Fruit fly (Drosophila melanogaster) whole organism, prepupa: ENCODE results near the gene CG15820.

Source experiments
- Blimp-1 ChIP-seq: fragments of 200-800 bp; sonication (Bioruptor generic); optimal IDR thresholded peaks from 3 replicates; lab custom pipeline; 2017; ENCODE audit warnings: missing biosample characterization, missing genetic modification characterization, mild to moderate bottlenecking, moderate library complexity, missing genetic modification reagents
- CG10669 ChIP-seq: fragments of 200-800 bp; sonication (Bioruptor generic); optimal IDR thresholded peaks from 3 replicates; lab custom pipeline; 2018; ENCODE audit warnings: missing biosample characterization, mild to moderate bottlenecking, missing genetic modification characterization, moderate library complexity
- CG11294 ChIP-seq: fragments of 200-800 bp; sonication (Bioruptor generic); IDR thresholded peaks from 2 replicates; pipeline ENCODE4 v1.3.6; 2022; ENCODE audit warnings: missing biosample characterization, missing genetic modification characterization
- CG11762 ChIP-seq: fragments of 200-800 bp; sonication (Bioruptor generic); optimal IDR thresholded peaks from 3 replicates; lab custom pipeline; 2016; ENCODE audit warnings: missing biosample characterization, missing genetic modification characterization; ENCODE audit not compliant: insufficient read depth
- CG11902 ChIP-seq: fragments of 200-800 bp; sonication (Bioruptor generic); optimal IDR thresholded peaks from 3 replicates; lab custom pipeline; 2016; ENCODE audit warnings: missing biosample characterization, missing genetic modification characterization
- CG15336 ChIP-seq: fragments of 200-800 bp; sonication (Bioruptor generic); IDR thresholded peaks from 2 replicates; pipeline ENCODE4 v1.3.6; 2022; ENCODE audit warnings: missing biosample characterization, missing genetic modification characterization
- CG1621 ChIP-seq: fragments of 200-800 bp; sonication (Bioruptor generic); optimal IDR thresholded peaks from 3 replicates; lab custom pipeline; 2018; ENCODE audit warnings: missing biosample characterization, mild to moderate bottlenecking, missing genetic modification characterization
- CG16779 ChIP-seq: fragments of 200-800 bp; sonication (Bioruptor generic); optimal IDR thresholded peaks from 3 replicates; lab custom pipeline; 2017; ENCODE audit warnings: missing biosample characterization, mild to moderate bottlenecking, missing genetic modification characterization
- CG3032 ChIP-seq: fragments of 200-800 bp; optimal IDR thresholded peaks from 2 replicates; lab custom pipeline; 2019; ENCODE audit warnings: missing biosample characterization, mild to moderate bottlenecking, missing genetic modification characterization, moderate library complexity
- CG31627 ChIP-seq: fragments of 200-800 bp; sonication (Bioruptor generic); optimal IDR thresholded peaks from 3 replicates; lab custom pipeline; 2016; ENCODE audit warnings: missing biosample characterization, missing genetic modification characterization
- CG32006 ChIP-seq: fragments of 200-800 bp; sonication (Bioruptor generic); optimal IDR thresholded peaks from 3 replicates; lab custom pipeline; 2017; ENCODE audit warnings: missing biosample characterization, mild to moderate bottlenecking, missing genetic modification characterization
- CG3919 ChIP-seq: fragments of 200-800 bp; sonication (Bioruptor generic); optimal IDR thresholded peaks from 3 replicates; lab custom pipeline; 2016; ENCODE audit warnings: missing biosample characterization, missing genetic modification characterization
- CG4318 ChIP-seq: fragments of 200-800 bp; sonication (Bioruptor generic); optimal IDR thresholded peaks from 3 replicates; lab custom pipeline; 2017; ENCODE audit warnings: missing biosample characterization, mild to moderate bottlenecking, missing genetic modification characterization
- CG6276 ChIP-seq: fragments of 200-800 bp; sonication (Bioruptor generic); optimal IDR thresholded peaks from 2 replicates; lab custom pipeline; 2017; ENCODE audit warnings: missing biosample characterization, mild to moderate bottlenecking, missing genetic modification characterization
- CG6792 ChIP-seq: fragments of 200-800 bp; sonication (Bioruptor generic); optimal IDR thresholded peaks from 3 replicates; lab custom pipeline; 2016; ENCODE audit warnings: missing biosample characterization, missing genetic modification characterization
- CG6808 ChIP-seq: fragments of 200-800 bp; sonication (Bioruptor generic); optimal IDR thresholded peaks from 3 replicates; lab custom pipeline; 2017; ENCODE audit warnings: missing biosample characterization, missing genetic modification characterization, mild to moderate bottlenecking, moderate library complexity, missing genetic modification reagents
- CG6854 ChIP-seq: fragments of 200-800 bp; sonication (Bioruptor generic); optimal IDR thresholded peaks from 2 replicates; lab custom pipeline; 2017; ENCODE audit warnings: missing biosample characterization, mild to moderate bottlenecking, missing genetic modification characterization
- CG7368 ChIP-seq: fragments of 200-800 bp; sonication (Bioruptor generic); optimal IDR thresholded peaks from 3 replicates; lab custom pipeline; 2016; ENCODE audit warnings: missing biosample characterization, missing genetic modification characterization
- CG8119 ChIP-seq: fragments of 200-800 bp; sonication (Bioruptor generic); IDR thresholded peaks from 3 replicates; pipeline ENCODE4 v1.3.6; 2022; ENCODE audit warnings: missing biosample characterization, missing genetic modification characterization
- CG8319 ChIP-seq: fragments of 200-800 bp; sonication (Bioruptor generic); optimal IDR thresholded peaks from 3 replicates; lab custom pipeline; 2016; ENCODE audit warnings: missing biosample characterization, missing genetic modification characterization
- CG8632 ChIP-seq: fragments of 200-800 bp; sonication (Bioruptor generic); optimal IDR thresholded peaks from 3 replicates; lab custom pipeline; 2016; ENCODE audit warnings: missing biosample characterization, missing genetic modification characterization
- CG9139 ChIP-seq: fragments of 200-800 bp; sonication (Bioruptor generic); optimal IDR thresholded peaks from 3 replicates; lab custom pipeline; 2017; ENCODE audit warnings: missing biosample characterization, mild to moderate bottlenecking, missing genetic modification characterization
- Eip75B ChIP-seq: fragments of 200-800 bp; sonication (Bioruptor generic); optimal IDR thresholded peaks from 3 replicates; lab custom pipeline; 2016; ENCODE audit warnings: missing biosample characterization, missing genetic modification characterization
- Eip78C ChIP-seq: fragments of 200-800 bp; sonication (Bioruptor generic); peaks from one replicate; lab custom pipeline; 2016; ENCODE audit warnings: missing biosample characterization, missing genetic modification characterization
- Ets21C ChIP-seq: fragments of 200-800 bp; sonication (Bioruptor generic); optimal IDR thresholded peaks from 3 replicates; lab custom pipeline; 2016; ENCODE audit warnings: missing biosample characterization, missing genetic modification characterization
- Ets96B ChIP-seq: fragments of 200-800 bp; optimal IDR thresholded peaks from 2 replicates; lab custom pipeline; 2019; ENCODE audit warnings: missing biosample characterization, mild to moderate bottlenecking, missing genetic modification characterization, moderate library complexity
- Gug ChIP-seq: fragments of 200-800 bp; sonication (Bioruptor generic); IDR thresholded peaks from 2 replicates; pipeline ENCODE4 v1.3.6; 2022; ENCODE audit warnings: missing biosample characterization, missing genetic modification characterization
- Hr39 ChIP-seq: fragments of 200-800 bp; sonication (Bioruptor generic); optimal IDR thresholded peaks from 2 replicates; lab custom pipeline; 2016; ENCODE audit warnings: missing biosample characterization, missing genetic modification characterization
- Hr4 ChIP-seq: fragments of 200-800 bp; sonication (Bioruptor generic); optimal IDR thresholded peaks from 3 replicates; lab custom pipeline; 2016; ENCODE audit warnings: missing biosample characterization, missing genetic modification characterization
- Lpt ChIP-seq: fragments of 200-800 bp; sonication (Bioruptor generic); optimal IDR thresholded peaks from 3 replicates; lab custom pipeline; 2016; ENCODE audit warnings: missing biosample characterization, missing genetic modification characterization
- OdsH ChIP-seq: fragments of 200-800 bp; sonication (Bioruptor generic); optimal IDR thresholded peaks from 3 replicates; lab custom pipeline; 2016; ENCODE audit warnings: missing biosample characterization, missing genetic modification characterization
- Smox ChIP-seq: fragments of 200-800 bp; sonication (Bioruptor generic); optimal IDR thresholded peaks from 3 replicates; lab custom pipeline; 2016; ENCODE audit warnings: missing biosample characterization, missing genetic modification characterization
- Sox102F ChIP-seq: fragments of 200-800 bp; sonication (Bioruptor generic); optimal IDR thresholded peaks from 2 replicates; lab custom pipeline; 2016; ENCODE audit warnings: missing biosample characterization, mild to moderate bottlenecking, missing genetic modification characterization
- Sox14 ChIP-seq: fragments of 200-800 bp; sonication (Bioruptor generic); optimal IDR thresholded peaks from 3 replicates; lab custom pipeline; 2016; ENCODE audit warnings: missing biosample characterization, missing genetic modification characterization
- Sox15 ChIP-seq: fragments of 200-800 bp; sonication (Bioruptor generic); optimal IDR thresholded peaks from 3 replicates; lab custom pipeline; 2016; ENCODE audit warnings: missing biosample characterization, missing genetic modification characterization
- acj6 ChIP-seq: fragments of 200-800 bp; sonication (Bioruptor generic); optimal IDR thresholded peaks from 3 replicates; lab custom pipeline; 2016; ENCODE audit warnings: missing biosample characterization, missing genetic modification characterization
- cyc ChIP-seq: fragments of 200-800 bp; sonication (Bioruptor generic); optimal IDR thresholded peaks from 3 replicates; lab custom pipeline; 2016; ENCODE audit warnings: missing biosample characterization, missing genetic modification characterization
- dac ChIP-seq: fragments of 200-800 bp; sonication (Bioruptor generic); optimal IDR thresholded peaks from 2 replicates; lab custom pipeline; 2017; ENCODE audit warnings: missing biosample characterization, mild to moderate bottlenecking, missing genetic modification characterization
- dsx ChIP-seq: fragments of 200-800 bp; optimal IDR thresholded peaks from 3 replicates; lab custom pipeline; 2019; ENCODE audit warnings: missing biosample characterization, mild to moderate bottlenecking, missing genetic modification characterization, moderate library complexity; ENCODE audit not compliant: poor library complexity, severe bottlenecking
- eg ChIP-seq: fragments of 200-800 bp; sonication (Bioruptor generic); IDR thresholded peaks from 3 replicates; pipeline ENCODE4 v1.3.6; 2022; ENCODE audit warnings: missing biosample characterization, missing genetic modification characterization
- esn ChIP-seq: fragments of 200-800 bp; sonication (Bioruptor generic); optimal IDR thresholded peaks from 2 replicates; lab custom pipeline; 2016; ENCODE audit warnings: missing biosample characterization, mild to moderate bottlenecking, missing genetic modification characterization, moderate library complexity
- fd85E ChIP-seq: fragments of 200-800 bp; sonication (Bioruptor generic); optimal IDR thresholded peaks from 3 replicates; lab custom pipeline; 2016; ENCODE audit warnings: missing biosample characterization, missing genetic modification characterization
- fkh ChIP-seq: fragments of 200-800 bp; sonication (Bioruptor generic); optimal IDR thresholded peaks from 3 replicates; lab custom pipeline; 2017; ENCODE audit warnings: missing biosample characterization, mild to moderate bottlenecking, missing genetic modification characterization, moderate library complexity
- lz ChIP-seq: fragments of 200-800 bp; sonication (Bioruptor generic); optimal IDR thresholded peaks from 3 replicates; lab custom pipeline; 2016; ENCODE audit warnings: missing biosample characterization, missing genetic modification characterization
- pdm3 ChIP-seq: fragments of 200-800 bp; sonication (Bioruptor generic); optimal IDR thresholded peaks from 3 replicates; lab custom pipeline; 2016; ENCODE audit warnings: missing biosample characterization, missing genetic modification characterization
- salr ChIP-seq, 2 experiments: fragments of 200-800 bp; sonication (Bioruptor generic); optimal IDR thresholded peaks; 3 replicates each; lab custom pipeline; 2016 to 2018; ENCODE audit warnings: missing biosample characterization in 2 of 2, missing genetic modification characterization in 2 of 2, mild to moderate bottlenecking in 1 of 2
- spab ChIP-seq: fragments of 200-800 bp; sonication (Bioruptor generic); optimal IDR thresholded peaks from 2 replicates; lab custom pipeline; 2017; ENCODE audit warnings: missing biosample characterization, mild to moderate bottlenecking, missing genetic modification characterization, missing genetic modification reagents
- ss ChIP-seq, 2 experiments: fragments of 200-800 bp; sonication (Bioruptor generic); optimal IDR thresholded peaks; 2 replicates in 1 of 2; 3 replicates in 1 of 2; lab custom pipeline; 2017 to 2018; ENCODE audit warnings: mild to moderate bottlenecking in 2 of 2, missing biosample characterization in 2 of 2, missing genetic modification characterization in 2 of 2, moderate library complexity in 1 of 2
- svp ChIP-seq: fragments of 200-800 bp; sonication (Bioruptor generic); peaks from one replicate; lab custom pipeline; 2016; ENCODE audit warnings: missing biosample characterization, missing genetic modification characterization
- topi ChIP-seq: fragments of 200-800 bp; sonication (Bioruptor generic); optimal IDR thresholded peaks from 3 replicates; lab custom pipeline; 2016; ENCODE audit warnings: missing biosample characterization, missing genetic modification characterization
- vri ChIP-seq: fragments of 200-800 bp; sonication (Bioruptor generic); optimal IDR thresholded peaks from 3 replicates; lab custom pipeline; 2016; ENCODE audit warnings: missing biosample characterization, mild to moderate bottlenecking, missing genetic modification characterization

Gene CG15820

DNA sequence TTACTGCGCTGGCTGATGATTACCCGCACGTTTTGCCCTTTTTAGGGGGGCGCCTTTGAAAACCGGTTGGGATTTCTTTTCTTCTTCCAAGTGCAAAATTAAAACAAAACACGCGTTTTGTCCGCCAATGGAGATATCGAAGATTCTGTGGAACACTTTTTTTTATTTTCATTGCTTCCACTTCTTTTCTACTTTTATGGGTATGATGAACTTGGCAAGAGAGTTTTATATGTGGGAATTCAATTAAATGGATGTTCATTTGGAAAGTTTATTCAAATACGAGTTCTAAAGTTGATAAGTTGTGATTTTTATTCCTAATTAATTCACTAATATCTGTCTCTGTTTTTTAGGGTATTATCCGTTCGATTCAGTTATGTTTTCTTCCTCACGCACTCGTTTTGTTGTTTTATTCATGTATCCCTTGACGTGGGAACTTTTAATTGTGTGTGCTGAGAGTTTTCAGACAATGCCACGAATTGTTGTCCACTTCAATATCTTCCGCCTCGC is 10.0 kb downstream of the CG15820 start:
- TF ChIP-seq lz (peak; percentile 90), Gug (GFP tag; lab: Robert Waterston, UW) (peak; percentile 43; the same call in 1 of the 2 replicates), CG4318 (GFP tag; lab: Kevin White, UChicago) (no peak), CG3919 (GFP tag; lab: Kevin White, UChicago) (peak; percentile 95), Sox15 (GFP tag; lab: Kevin White, UChicago) (peak; percentile 81), CG9139 (GFP tag; lab: Kevin White, UChicago) (peak; percentile 85), Hr39 (peak; percentile 93), CG11902 (GFP tag; lab: Kevin White, UChicago) (peak; percentile 90), CG11294 (GFP tag; lab: Robert Waterston, UW) (peak; percentile 38; the same call in 1 of the 2 replicates), CG6276 (GFP tag; lab: Kevin White, UChicago) (no peak), Sox14 (GFP tag; lab: Kevin White, UChicago) (peak; percentile 86), ss (GFP tag; optimal IDR thresholded peaks at IDR 0.05; lab: Kevin White, UChicago) (peak; percentile 88 to 94), cyc (GFP tag; lab: Kevin White, UChicago) (peak; percentile 97), CG10669 (peak; percentile 95), CG6808 (GFP tag; lab: Kevin White, UChicago) (peak; percentile 91), vri (GFP tag; lab: Kevin White, UChicago) (peak; percentile 87), spab (GFP tag; lab: Kevin White, UChicago) (peak; percentile 94), Ets96B (peak; percentile 97), dsx (GFP tag; lab: Kevin White, UChicago) (peak; percentile 84), CG31627 (GFP tag; lab: Kevin White, UChicago) (peak; percentile 91), CG6792 (GFP tag; lab: Kevin White, UChicago) (peak; percentile 89), Smox (GFP tag; lab: Kevin White, UChicago) (peak; percentile 93), svp (GFP tag; lab: Kevin White, UChicago) (peak; percentile 96), topi (GFP tag; lab: Kevin White, UChicago) (peak; percentile 97), CG32006 (peak; percentile 52), CG8632 (peak; percentile 91), CG7368 (GFP tag; lab: Kevin White, UChicago) (peak; percentile 93), fd85E (GFP tag; lab: Kevin White, UChicago) (peak; percentile 86), CG6854 (GFP tag; lab: Kevin White, UChicago) (peak; percentile 86), OdsH (GFP tag; lab: Kevin White, UChicago) (peak; percentile 89), CG8119 (GFP tag; lab: Robert Waterston, UW) (peak; percentile 67), pdm3 (peak; percentile 88), Eip78C (GFP tag; lab: Kevin White, UChicago) (peak; percentile 98), CG15336 (GFP tag; lab: Robert Waterston, UW) (peak; percentile 68), dac (GFP tag; lab: Kevin White, UChicago) (no peak), CG1621 (tag; lab: Kevin White, UChicago) (peak; percentile 82), acj6 (GFP tag; lab: Kevin White, UChicago) (peak; percentile 88), CG11762 (GFP tag; lab: Kevin White, UChicago) (peak; percentile 90), Hr4 (GFP tag; lab: Kevin White, UChicago) (peak; percentile 31), CG16779 (tag; lab: Kevin White, UChicago) (peak; percentile 55), CG3032 (tag; lab: Kevin White, UChicago) (peak; percentile 89), esn (peak; percentile 94), salr (GFP tag; optimal IDR thresholded peaks at IDR 0.05; lab: Kevin White, UChicago) (peak; percentile 57 to 76), Eip75B (GFP tag; lab: Kevin White, UChicago) (peak; percentile 94), fkh (GFP tag; lab: Kevin White, UChicago) (no peak), Blimp-1 (peak; percentile 83), Sox102F (peak; percentile 92), Ets21C (GFP tag; lab: Kevin White, UChicago) (peak; percentile 85), Lpt (GFP tag; lab: Kevin White, UChicago) (peak; percentile 25), eg (GFP tag; lab: Robert Waterston, UW) (peak; percentile 22; the same call in 1 of the 3 replicates), CG8319 (GFP tag; lab: Kevin White, UChicago) (peak; percentile 86)
